Fruit fly (Drosophila melanogaster) whole organism, pupa: ENCODE results near the gene Surf6.

Experiments
- CG10348 ChIP-seq: fragments of 200-800 bp; sonication (Bioruptor generic); IDR thresholded peaks from 2 replicates; pipeline ENCODE4 v1.3.6; 2022; ENCODE audit warnings: missing biosample characterization, missing genetic modification characterization
- CG12605 ChIP-seq: fragments of 200-800 bp; sonication (Bioruptor generic); IDR thresholded peaks from 2 replicates; pipeline ENCODE4 v1.3.6; 2022; ENCODE audit warnings: missing biosample characterization, missing genetic modification characterization
- CG13204 ChIP-seq: fragments of 200-800 bp; sonication (Bioruptor generic); optimal IDR thresholded peaks from 2 replicates; lab custom pipeline; 2018; ENCODE audit warnings: missing biosample characterization, mild to moderate bottlenecking, missing genetic modification characterization, moderate library complexity
- CG14655 ChIP-seq: fragments of 200-800 bp; sonication (Bioruptor generic); optimal IDR thresholded peaks from 3 replicates; lab custom pipeline; 2017; ENCODE audit warnings: mild to moderate bottlenecking, missing biosample characterization, missing genetic modification reagents, missing genetic modification characterization
- CG15710 ChIP-seq: fragments of 200-800 bp; sonication (Bioruptor generic); optimal IDR thresholded peaks from 2 replicates; lab custom pipeline; 2018; ENCODE audit warnings: missing biosample characterization, mild to moderate bottlenecking, missing genetic modification characterization, moderate library complexity
- CG17806 ChIP-seq: fragments of 200-800 bp; sonication (Bioruptor generic); optimal IDR thresholded peaks from 2 replicates; lab custom pipeline; 2018; ENCODE audit warnings: missing biosample characterization, mild to moderate bottlenecking, missing genetic modification characterization, moderate library complexity
- CG32121 ChIP-seq: fragments of 200-800 bp; sonication (Bioruptor generic); IDR thresholded peaks from 2 replicates; pipeline ENCODE4 v1.3.6; 2022; ENCODE audit warnings: missing biosample characterization, missing genetic modification characterization
- CG34367 ChIP-seq: fragments of 200-800 bp; sonication (Bioruptor generic); optimal IDR thresholded peaks from 2 replicates; lab custom pipeline; 2018; ENCODE audit warnings: missing biosample characterization, mild to moderate bottlenecking, missing genetic modification characterization
- CG4496 ChIP-seq: fragments of 200-800 bp; sonication (Bioruptor generic); IDR thresholded peaks from 3 replicates; pipeline ENCODE4 v1.3.6; 2022; ENCODE audit warnings: missing biosample characterization, missing genetic modification characterization
- CG8159 ChIP-seq: fragments of 200-800 bp; sonication (Bioruptor generic); optimal IDR thresholded peaks from 3 replicates; lab custom pipeline; 2018; ENCODE audit warnings: missing biosample characterization, mild to moderate bottlenecking, missing genetic modification characterization, moderate library complexity
- CG8301 ChIP-seq: fragments of 200-800 bp; sonication (Bioruptor generic); optimal IDR thresholded peaks from 2 replicates; lab custom pipeline; 2018; ENCODE audit warnings: missing biosample characterization, mild to moderate bottlenecking, missing genetic modification characterization
- CG9948 ChIP-seq: fragments of 200-800 bp; sonication (Bioruptor generic); optimal IDR thresholded peaks from 2 replicates; lab custom pipeline; 2018; ENCODE audit warnings: missing biosample characterization, mild to moderate bottlenecking, missing genetic modification characterization, moderate library complexity
- D1 ChIP-seq: fragments of 200-800 bp; sonication (Bioruptor generic); optimal IDR thresholded peaks from 2 replicates; lab custom pipeline; 2018; ENCODE audit warnings: missing biosample characterization, mild to moderate bottlenecking, missing genetic modification characterization, moderate library complexity
- EcR ChIP-seq: fragments of 200-800 bp; sonication (Bioruptor generic); optimal IDR thresholded peaks from 3 replicates; lab custom pipeline; 2019; ENCODE audit warnings: missing biosample characterization, missing genetic modification characterization, mild to moderate bottlenecking, moderate library complexity, missing genetic modification reagents
- Ets98B ChIP-seq: fragments of 200-800 bp; sonication (Bioruptor generic); IDR thresholded peaks from 2 replicates; pipeline ENCODE4 v1.3.6; 2022; ENCODE audit warnings: missing biosample characterization, missing genetic modification characterization
- Pif1A ChIP-seq: fragments of 200-800 bp; sonication (Bioruptor generic); optimal IDR thresholded peaks from 3 replicates; lab custom pipeline; 2016; ENCODE audit warnings: missing biosample characterization, missing genetic modification characterization
- Pif1B ChIP-seq: fragments of 200-800 bp; sonication (Bioruptor generic); optimal IDR thresholded peaks from 3 replicates; lab custom pipeline; 2016; ENCODE audit warnings: missing biosample characterization, missing genetic modification characterization
- Snoo ChIP-seq: fragments of 200-800 bp; sonication (Bioruptor generic); optimal IDR thresholded peaks from 3 replicates; lab custom pipeline; 2017; ENCODE audit warnings: missing biosample characterization, mild to moderate bottlenecking, missing genetic modification characterization, inconsistent platforms
- fd96Ca ChIP-seq: fragments of 200-800 bp; sonication (Bioruptor generic); IDR thresholded peaks from 3 replicates; pipeline ENCODE4 v1.3.6; 2022; ENCODE audit warnings: missing biosample characterization, missing genetic modification characterization
- gl ChIP-seq: fragments of 200-800 bp; sonication (Bioruptor generic); optimal IDR thresholded peaks from 2 replicates; lab custom pipeline; 2018; ENCODE audit warnings: missing biosample characterization, mild to moderate bottlenecking, missing genetic modification characterization
- rn ChIP-seq: fragments of 200-800 bp; sonication (Bioruptor generic); IDR thresholded peaks from 2 replicates; pipeline ENCODE4 v1.3.6; 2022; ENCODE audit warnings: missing biosample characterization, missing genetic modification characterization

Surf6 gene

DNA sequence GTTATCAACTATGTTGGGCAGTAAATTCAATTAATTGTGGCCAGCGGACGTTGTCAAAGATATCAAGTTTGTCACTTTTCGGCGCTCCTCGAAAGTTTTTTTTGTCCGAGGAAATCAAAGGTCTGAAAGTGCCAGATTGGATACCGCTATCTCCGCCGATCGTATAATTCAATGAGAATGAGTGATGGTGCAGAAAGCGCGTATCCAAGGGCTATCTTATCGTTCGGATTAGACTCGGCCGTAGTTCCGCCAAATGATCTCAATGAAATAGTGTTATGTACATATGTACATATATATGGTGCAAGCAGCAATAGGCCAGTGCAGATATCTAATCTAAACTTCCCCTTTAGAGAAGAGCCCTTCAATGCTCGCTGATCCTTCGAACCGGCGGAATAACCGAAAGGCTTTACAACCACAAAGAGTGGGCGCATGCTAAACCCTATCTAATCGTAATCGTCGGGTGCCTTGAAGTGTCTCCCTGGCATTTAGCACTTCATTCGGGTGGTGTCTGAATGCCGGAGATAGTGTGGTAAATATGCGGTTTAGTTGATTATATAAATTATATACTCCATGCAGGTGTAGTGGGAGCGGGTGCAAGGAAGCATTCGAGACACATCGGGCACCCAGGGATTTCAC lies 31.4 kb downstream of the Surf6 start:
- TF ChIP-seq rn (GFP tag; lab: Robert Waterston, UW) (no peak), Pif1B (GFP tag; lab: Kevin White, UChicago) (no peak), CG8301 (tag; lab: Kevin White, UChicago) (no peak), CG34367 (no peak), Snoo (tag; lab: Kevin White, UChicago) (no peak), CG8159 (no peak), CG15710 (tag; lab: Kevin White, UChicago) (no peak), Ets98B (GFP tag; lab: Robert Waterston, UW) (no peak), D1 (tag; lab: Kevin White, UChicago) (no peak), CG32121 (GFP tag; lab: Robert Waterston, UW) (no peak), Pif1A (no peak), gl (tag; lab: Kevin White, UChicago) (no peak), CG12605 (GFP tag; lab: Robert Waterston, UW) (no peak), CG14655 (GFP tag; lab: Kevin White, UChicago) (no peak), fd96Ca (GFP tag; lab: Robert Waterston, UW) (no peak)

DNA sequence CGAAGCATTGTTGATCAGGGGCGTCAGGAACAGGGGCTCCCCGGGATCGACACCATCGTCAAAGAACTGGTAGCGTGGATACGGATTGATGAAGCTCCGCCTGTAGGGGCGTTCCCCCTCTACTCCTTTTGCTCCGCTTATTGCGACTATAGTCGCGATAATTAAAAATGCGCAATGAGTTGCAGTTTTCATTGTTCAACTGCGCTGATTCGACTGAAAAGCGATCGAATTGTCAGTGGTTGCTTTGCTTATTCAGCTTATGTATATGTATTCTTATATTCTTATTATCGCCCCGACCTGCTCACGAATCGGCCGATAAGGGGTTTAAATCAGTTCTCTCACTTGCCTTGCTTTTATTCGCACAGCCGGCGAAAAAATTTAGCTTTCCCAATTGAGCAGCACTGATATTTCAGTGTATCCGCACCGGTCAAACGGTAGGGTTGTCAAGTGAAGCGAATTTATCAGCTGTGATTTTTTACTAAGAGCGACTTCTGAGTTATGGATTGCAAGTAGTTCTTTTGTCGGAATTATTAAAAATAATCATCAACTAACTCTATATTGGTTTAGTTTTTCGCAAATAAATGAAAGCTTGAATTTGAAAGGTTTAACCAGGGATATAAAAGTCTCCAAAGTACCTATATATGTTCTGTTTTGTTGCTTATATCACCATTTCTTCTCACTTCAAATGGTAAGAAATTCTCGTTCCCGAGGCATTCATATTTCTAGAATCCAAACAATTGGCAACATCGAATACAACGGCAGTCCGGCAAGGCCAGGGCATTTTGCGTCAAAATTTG lies 40.5 kb downstream of the Surf6 start, which contains the start of the genes CG4572 and CG4686:
Gene CG4572, minus strand, starts transcription at position 415 of the 797 bp plus-strand sequence.
Gene CG4686, plus strand, starts transcription at position 518 of the 797 bp plus-strand sequence.
- TF ChIP-seq CG34367: peak; percentile 60
- no peak for TF ChIP-seq Pif1A
- peak; percentile 52 for TF ChIP-seq CG17806 (tag; lab: Kevin White, UChicago)
- TF ChIP-seq Pif1B (GFP tag; lab: Kevin White, UChicago): peak; percentile 46
- TF ChIP-seq rn (GFP tag; lab: Robert Waterston, UW): peak; percentile 68
- peak; percentile 68 for TF ChIP-seq CG9948
- TF ChIP-seq CG10348 (GFP tag; lab: Robert Waterston, UW): 0 out of 2 replicates have a peak, but pooled peaks have one; percentile 34
- peak; percentile 70 for TF ChIP-seq CG15710 (tag; lab: Kevin White, UChicago)
- peak; percentile 60 for TF ChIP-seq CG4496 (GFP tag; lab: Robert Waterston, UW)
- TF ChIP-seq CG32121 (GFP tag; lab: Robert Waterston, UW): peak; percentile 55
- TF ChIP-seq CG12605 (GFP tag; lab: Robert Waterston, UW): peak; percentile 69
- peak; percentile 74 for TF ChIP-seq CG8301 (tag; lab: Kevin White, UChicago)
- 0 out of 3 replicates have a peak, but pooled peaks have one; percentile 63 for TF ChIP-seq fd96Ca (GFP tag; lab: Robert Waterston, UW)
- TF ChIP-seq CG14655 (GFP tag; lab: Kevin White, UChicago): no peak
- TF ChIP-seq D1 (tag; lab: Kevin White, UChicago): no peak
- peak; percentile 72 for TF ChIP-seq EcR (GFP tag; lab: Kevin White, UChicago)
- TF ChIP-seq CG13204 (GFP tag; lab: Kevin White, UChicago): no peak
- peak; percentile 67 for TF ChIP-seq Snoo (tag; lab: Kevin White, UChicago)
- TF ChIP-seq Ets98B (GFP tag; lab: Robert Waterston, UW): no peak; the same call in 1 of the 2 replicates
- peak; percentile 63 for TF ChIP-seq gl (tag; lab: Kevin White, UChicago)
- TF ChIP-seq CG8159: peak; percentile 75

DNA sequence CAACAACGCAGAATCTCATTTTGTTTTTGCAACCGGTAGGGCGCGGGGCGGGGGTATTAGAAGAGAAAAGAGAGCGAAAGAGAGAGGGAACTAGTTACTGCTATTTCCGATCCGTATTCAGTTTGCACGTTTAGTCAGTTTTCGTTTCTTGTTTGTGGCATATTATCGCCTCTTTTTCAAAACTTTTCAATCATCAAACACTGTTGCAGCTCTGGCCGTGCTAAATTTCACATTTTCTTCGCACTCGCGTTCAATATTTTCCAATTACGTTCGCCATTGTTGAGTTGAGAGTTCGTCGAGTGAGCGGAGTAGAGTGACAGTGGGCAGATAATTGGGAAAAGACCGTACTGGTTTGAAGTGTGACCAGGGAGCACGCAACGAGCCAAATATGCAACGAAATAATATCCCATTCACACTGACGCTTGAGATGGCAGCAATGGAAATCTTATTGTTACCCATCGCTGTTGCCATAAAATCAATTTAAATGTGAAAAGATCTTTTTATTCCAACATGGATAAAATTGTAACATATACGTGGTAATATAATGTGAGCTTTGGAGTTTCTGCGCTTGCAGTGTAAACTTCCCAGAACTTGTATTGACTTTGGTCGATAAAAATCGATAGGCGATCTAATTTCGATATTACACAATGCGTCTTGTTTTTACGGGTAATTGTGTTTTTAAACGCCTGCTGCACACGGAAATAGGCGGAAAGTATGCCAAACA lies 43.5 kb downstream of the Surf6 start, which contains the start of the genes Ire1 and Mrm2:
Gene Ire1, minus strand, starts transcription at position 296 of the 724 bp plus-strand sequence.
Gene Mrm2, plus strand, starts transcription at position 615 of the 724 bp plus-strand sequence.
- peak; percentile 53 for TF ChIP-seq CG8301 (tag; lab: Kevin White, UChicago)
- peak; percentile 73; the same call in 1 of the 2 replicates for TF ChIP-seq rn (GFP tag; lab: Robert Waterston, UW)
- peak; percentile 68 for TF ChIP-seq Ets98B (GFP tag; lab: Robert Waterston, UW)
- peak; percentile 91 for TF ChIP-seq fd96Ca (GFP tag; lab: Robert Waterston, UW)
- TF ChIP-seq CG14655 (GFP tag; lab: Kevin White, UChicago): no peak
- TF ChIP-seq D1 (tag; lab: Kevin White, UChicago): no peak
- TF ChIP-seq CG13204 (GFP tag; lab: Kevin White, UChicago): no peak
- TF ChIP-seq EcR (GFP tag; lab: Kevin White, UChicago): peak; percentile 35
- TF ChIP-seq CG34367: peak; percentile 48
- TF ChIP-seq CG9948: peak; percentile 59
- peak; percentile 17 for TF ChIP-seq Pif1B (GFP tag; lab: Kevin White, UChicago)
- TF ChIP-seq CG12605 (GFP tag; lab: Robert Waterston, UW): no peak
- TF ChIP-seq Pif1A: no peak
- peak; percentile 72 for TF ChIP-seq CG8159
- TF ChIP-seq CG4496 (GFP tag; lab: Robert Waterston, UW): peak; percentile 86
- TF ChIP-seq CG15710 (tag; lab: Kevin White, UChicago): peak; percentile 63
- TF ChIP-seq CG32121 (GFP tag; lab: Robert Waterston, UW): peak; percentile 66
- TF ChIP-seq CG10348 (GFP tag; lab: Robert Waterston, UW): 0 out of 2 replicates have a peak, but pooled peaks have one; percentile 13
- TF ChIP-seq Snoo (tag; lab: Kevin White, UChicago): peak; percentile 51
- peak; percentile 8 for TF ChIP-seq gl (tag; lab: Kevin White, UChicago)
- TF ChIP-seq CG17806 (tag; lab: Kevin White, UChicago): peak; percentile 56
